Fruit fly (Drosophila melanogaster) S2 (cell line): Measurements from ENCODE around the gene CG34299.

Experiments used
- CG8478 ChIP-seq: fragments of >200 bp; optimal IDR thresholded peaks from 2 replicates; lab custom pipeline; 2018
- CTCF ChIP-seq, 2 experiments: fragments of >200 bp; optimal IDR thresholded peaks; 2 replicates each; lab custom pipeline; 2018

dm6 chr3R:30271120-30271467 is 21.7 kb downstream of the CG34299 start:
- TF ChIP-seq CTCF (optimal IDR thresholded peaks at IDR 0.05; lab: Kevin White, UChicago): no peak
- TF ChIP-seq CG8478: no peak
